Worm (Caenorhabditis elegans): Measurements from ENCODE around the gene glb-28.

DNA sequence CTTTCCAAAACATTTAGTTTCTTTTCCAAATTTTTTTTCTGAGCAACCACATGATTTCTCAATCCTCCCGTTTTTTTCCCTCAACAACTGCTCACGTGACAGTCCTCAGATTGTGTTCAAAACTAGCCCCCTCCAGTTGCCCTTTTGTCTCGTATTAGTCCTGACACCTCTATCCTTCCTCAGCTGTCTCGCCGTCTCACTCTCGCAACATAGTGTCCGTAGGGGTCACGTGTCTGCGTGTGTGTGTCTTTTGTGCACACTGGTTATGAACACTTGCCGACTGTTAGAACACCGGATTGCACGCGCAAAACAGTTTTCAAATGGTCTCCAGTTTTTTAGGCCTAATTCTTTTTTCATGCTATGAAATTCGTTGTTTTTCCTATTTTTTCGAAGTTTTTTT lies 48.2 kb upstream of the glb-28 start:
- TF ChIP-seq snpc-4 (tag; optimal IDR thresholded peaks at IDR 0.05) (no peak), nhr-12 (tag; optimal IDR thresholded peaks at IDR 0.05) (no peak), unc-120 (tag; optimal IDR thresholded peaks at IDR 0.05; ENCODE audit: poor library complexity, severe bottlenecking) (peak; percentile 32), lin-13 (tag; optimal IDR thresholded peaks at IDR 0.05) (peak; percentile 33), lsy-2 (tag; optimal IDR thresholded peaks at IDR 0.05) (no peak), unc-62 (GFP tag; optimal IDR thresholded peaks at IDR 0.05) (peak; percentile 1), pha-4 (tag; optimal IDR thresholded peaks at IDR 0.05) (peak; percentile 48), nhr-237 (tag; optimal IDR thresholded peaks at IDR 0.05) (peak; percentile 21), sptf-1 (tag; optimal IDR thresholded peaks at IDR 0.05) (peak; percentile 51), nhr-76 (tag; optimal IDR thresholded peaks at IDR 0.05) (no peak), cnd-1 (tag; optimal IDR thresholded peaks at IDR 0.05) (peak; percentile 43), unc-39 (tag; optimal IDR thresholded peaks at IDR 0.05) (no peak)
